Worm (Caenorhabditis elegans): Measurements from ENCODE around the gene F01D5.7.

Gene F01D5.7

DNA sequence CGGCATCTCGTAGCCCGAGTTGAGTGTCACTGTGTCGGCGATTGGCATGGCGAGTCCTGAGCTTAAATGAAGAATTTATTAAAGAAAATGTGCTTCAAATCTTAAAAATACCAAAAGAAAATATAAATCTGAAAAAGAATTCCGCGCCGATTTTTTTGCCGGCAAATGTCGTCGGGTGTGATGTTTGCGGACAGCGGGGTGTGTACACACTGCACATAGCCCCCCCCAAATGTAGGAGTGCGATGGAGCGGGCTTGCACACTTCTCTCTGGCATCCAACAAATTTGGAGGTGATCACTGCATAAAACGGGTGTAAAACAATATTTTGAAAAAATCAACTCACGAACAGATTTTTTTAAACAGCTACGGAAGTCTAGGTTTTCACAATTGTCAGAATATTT lies 32.3 kb upstream of the F01D5.7 start, which contains the start of gene Y39G8B.2:
Y39G8B.2 (minus strand) TSS at position 61 of the 400 bp plus-strand sequence.
- TF ChIP-seq lsy-27 (tag; optimal IDR thresholded peaks at IDR 0.05; ENCODE audit: borderline replicate concordance, insufficient read depth) = no peak
- peak; percentile 74 for TF ChIP-seq nhr-80 (tag; optimal IDR thresholded peaks at IDR 0.05)
- TF ChIP-seq let-526 (GFP tag; IDR thresholded peaks at IDR 0.05) = no peak
- peak; percentile 41 for TF ChIP-seq dpl-1 (GFP tag; optimal IDR thresholded peaks at IDR 0.05)
- no peak for TF ChIP-seq ZK185.1 (tag; optimal IDR thresholded peaks at IDR 0.05; ENCODE audit: poor library complexity, severe bottlenecking)
- no peak for TF ChIP-seq tbx-9 (tag; optimal IDR thresholded peaks at IDR 0.05; ENCODE audit: borderline replicate concordance)
- TF ChIP-seq lin-54 (GFP tag; optimal IDR thresholded peaks at IDR 0.05) = no peak
- TF ChIP-seq nhr-120 (GFP tag; IDR thresholded peaks at IDR 0.05) = no peak
- no peak for TF ChIP-seq hrde-1 (tag; optimal IDR thresholded peaks at IDR 0.05; ENCODE audit: borderline replicate concordance)
- TF ChIP-seq snpc-4 (GFP tag; optimal IDR thresholded peaks at IDR 0.05) = no peak
- TF ChIP-seq snpc-4 (tag; optimal IDR thresholded peaks at IDR 0.05) = peak in 1 of 4 experiments; percentile 74
- TF ChIP-seq gei-17 (GFP tag; optimal IDR thresholded peaks at IDR 0.05) = no peak
- TF ChIP-seq lin-40 (tag; optimal IDR thresholded peaks at IDR 0.05) = no peak
- TF ChIP-seq attf-5 (GFP tag; optimal IDR thresholded peaks at IDR 0.05) = peak; percentile 95
- peak in 1 of 2 experiments; percentile 1 for TF ChIP-seq let-607 (tag; optimal IDR thresholded peaks at IDR 0.05)
- TF ChIP-seq unc-130 (GFP tag; optimal IDR thresholded peaks at IDR 0.05) = no peak
- TF ChIP-seq madf-8 (GFP tag; conservative IDR thresholded peaks at IDR 0.05) = no peak
- peak; percentile 22 for TF ChIP-seq athp-1 (tag; optimal IDR thresholded peaks at IDR 0.05)
- TF ChIP-seq nfya-1 (tag; optimal IDR thresholded peaks at IDR 0.05; ENCODE audit: borderline replicate concordance, insufficient read depth) = no peak
- no peak for TF ChIP-seq F55B11.4 (tag; optimal IDR thresholded peaks at IDR 0.05; ENCODE audit: borderline replicate concordance, insufficient read depth)
- peak; percentile 69 for TF ChIP-seq nfyb-1 (GFP tag; IDR thresholded peaks at IDR 0.05)
- TF ChIP-seq zfh-2 (GFP tag; conservative IDR thresholded peaks at IDR 0.05) = peak; percentile 72
- TF ChIP-seq pbrm-1 (GFP tag; IDR thresholded peaks at IDR 0.05) = peak; percentile 76; the same call in 1 of the 2 replicates
- TF ChIP-seq lin-35 (GFP tag; optimal IDR thresholded peaks at IDR 0.05) = peak in 1 of 3 experiments; percentile 72
- TF ChIP-seq attf-6 (GFP tag; IDR thresholded peaks at IDR 0.05) = no peak
- no peak for TF ChIP-seq snpc-1.3 (tag; optimal IDR thresholded peaks at IDR 0.05; ENCODE audit: insufficient read depth)
- TF ChIP-seq ceh-27 (GFP tag; optimal IDR thresholded peaks at IDR 0.05) = peak; percentile 79
- TF ChIP-seq somi-1 (GFP tag; optimal IDR thresholded peaks at IDR 0.05) = no peak
- peak; percentile 40 for TF ChIP-seq efl-1 (GFP tag; optimal IDR thresholded peaks at IDR 0.05)
- TF ChIP-seq B0336.3 (GFP tag; IDR thresholded peaks at IDR 0.05) = peak; percentile 50; the same call in 1 of the 2 replicates
- TF ChIP-seq fkh-3 (tag; optimal IDR thresholded peaks at IDR 0.05) = no peak
- no peak for TF ChIP-seq sea-2 (GFP tag; IDR thresholded peaks at IDR 0.05)
- peak; percentile 96 for TF ChIP-seq mcd-1 (GFP tag; IDR thresholded peaks at IDR 0.05)
- TF ChIP-seq C17E4.6 (GFP tag; IDR thresholded peaks at IDR 0.05) = no peak
- no peak for TF ChIP-seq ztf-25 (GFP tag; IDR thresholded peaks at IDR 0.05)
- TF ChIP-seq chd-7 (tag; optimal IDR thresholded peaks at IDR 0.05) = peak; percentile 1
- no peak for TF ChIP-seq bed-2 (GFP tag; IDR thresholded peaks at IDR 0.05)
- no peak for TF ChIP-seq egl-44 (GFP tag; IDR thresholded peaks at IDR 0.05)
- TF ChIP-seq him-1 (tag; optimal IDR thresholded peaks at IDR 0.05) = no peak
- no peak for TF ChIP-seq dpff-1 (tag; optimal IDR thresholded peaks at IDR 0.05)
- TF ChIP-seq B0261.1 (tag; optimal IDR thresholded peaks at IDR 0.05) = no peak
- no peak for TF ChIP-seq nfya-2 (GFP tag; IDR thresholded peaks at IDR 0.05)
- peak; percentile 72 for TF ChIP-seq hmg-1.2 (GFP tag; IDR thresholded peaks at IDR 0.05)
- TF ChIP-seq nhr-27 (tag; optimal IDR thresholded peaks at IDR 0.05) = no peak
- no peak for TF ChIP-seq bed-1 (GFP tag; IDR thresholded peaks at IDR 0.05)
- 0 out of 2 replicates have a peak, but pooled peaks have one; percentile 26 for TF ChIP-seq attf-3 (GFP tag; conservative IDR thresholded peaks at IDR 0.05)
- TF ChIP-seq ekl-4 (GFP tag; IDR thresholded peaks at IDR 0.05) = peak; percentile 44; the same call in 1 of the 2 replicates
- TF ChIP-seq ceh-100 (GFP tag; IDR thresholded peaks at IDR 0.05) = peak; percentile 63

Measured in whole organism, young adult.